Fruit fly (Drosophila melanogaster): ENCODE results near the gene CG46280.

CG46280 gene

dm6 chr3R:13063746-13064592, 33.5 kb upstream of the CG46280 start (continued):
- 0 out of 2 replicates have a peak, but pooled peaks have one; percentile 15 for TF ChIP-seq vvl (GFP tag; IDR thresholded peaks at IDR 0.05)
- TF ChIP-seq CG14441 (GFP tag; IDR thresholded peaks at IDR 0.05) = peak; percentile 31; the same call in 1 of the 2 replicates
- TF ChIP-seq odd (GFP tag; optimal IDR thresholded peaks at IDR 0.05) = peak; percentile 28
- peak; percentile 83 for TF ChIP-seq Med (GFP tag)
- peak; percentile 26 for TF ChIP-seq pros (GFP tag; optimal IDR thresholded peaks at IDR 0.05)
- peak; percentile 6 for TF ChIP-seq CG4328 (GFP tag; optimal IDR thresholded peaks at IDR 0.05)
- TF ChIP-seq kni (GFP tag; optimal IDR thresholded peaks at IDR 0.05) = peak; percentile 83
- peak; percentile 62 for TF ChIP-seq mirr (GFP tag; optimal IDR thresholded peaks at IDR 0.05)
- peak in 1 of 2 experiments; percentile 75 for TF ChIP-seq tll (GFP tag; optimal IDR thresholded peaks at IDR 0.05)
- TF ChIP-seq Opbp (GFP tag; IDR thresholded peaks at IDR 0.05; ENCODE audit: partially characterized antibody) = peak; percentile 44; the same call in 1 of the 3 replicates
- no peak for TF ChIP-seq tin (GFP tag; optimal IDR thresholded peaks at IDR 0.05)
- TF ChIP-seq yki (optimal IDR thresholded peaks at IDR 0.05) = peak; percentile 43
- no peak for TF ChIP-seq mam (GFP tag; optimal IDR thresholded peaks at IDR 0.05)
- TF ChIP-seq Dbx (GFP tag; IDR thresholded peaks at IDR 0.05) = no peak
- no peak for TF ChIP-seq CG17186 (GFP tag; optimal IDR thresholded peaks at IDR 0.05)
- peak; percentile 29 for TF ChIP-seq CG2712 (tag; optimal IDR thresholded peaks at IDR 0.05)
- TF ChIP-seq CG17385 (GFP tag; optimal IDR thresholded peaks at IDR 0.05) = peak; percentile 95
- 0 out of 2 replicates have a peak, but pooled peaks have one; percentile 52 for TF ChIP-seq sna (GFP tag; IDR thresholded peaks at IDR 0.05; ENCODE audit: partially characterized antibody)
- peak; percentile 60 for TF ChIP-seq CG8924 (tag; optimal IDR thresholded peaks at IDR 0.05)
- TF ChIP-seq amos (GFP tag; IDR thresholded peaks at IDR 0.05; ENCODE audit: partially characterized antibody) = no peak
- no peak for TF ChIP-seq dan (GFP tag; IDR thresholded peaks at IDR 0.05)
- no peak for TF ChIP-seq pan (optimal IDR thresholded peaks at IDR 0.05)
- TF ChIP-seq pan (GFP tag; optimal IDR thresholded peaks at IDR 0.05 in 1 of 2, IDR thresholded peaks at IDR 0.05 in 1 of 2) = peak in 1 of 2 experiments; percentile 22
- TF ChIP-seq gcm2 (GFP tag; optimal IDR thresholded peaks at IDR 0.05) = peak; percentile 8
- TF ChIP-seq Eip74EF (GFP tag; optimal IDR thresholded peaks at IDR 0.05) = peak in 1 of 2 experiments; percentile 86
- TF ChIP-seq ftz-f1 (GFP tag; optimal IDR thresholded peaks at IDR 0.05) = peak; percentile 4
- peak; percentile 53 for TF ChIP-seq CG4282 (GFP tag; optimal IDR thresholded peaks at IDR 0.05)
- peak in 1 of 2 experiments; percentile 78 for TF ChIP-seq Dfd (GFP tag; optimal IDR thresholded peaks at IDR 0.05)
- peak; percentile 46 for TF ChIP-seq nmo (GFP tag; optimal IDR thresholded peaks at IDR 0.05)
- TF ChIP-seq gcm (GFP tag; optimal IDR thresholded peaks at IDR 0.05) = peak; percentile 7
- peak; percentile 12 for TF ChIP-seq caup (GFP tag; optimal IDR thresholded peaks at IDR 0.05; ENCODE audit: severe bottlenecking)
- no peak for TF ChIP-seq Doc3 (GFP tag; IDR thresholded peaks at IDR 0.05; ENCODE audit: partially characterized antibody)

DNA sequence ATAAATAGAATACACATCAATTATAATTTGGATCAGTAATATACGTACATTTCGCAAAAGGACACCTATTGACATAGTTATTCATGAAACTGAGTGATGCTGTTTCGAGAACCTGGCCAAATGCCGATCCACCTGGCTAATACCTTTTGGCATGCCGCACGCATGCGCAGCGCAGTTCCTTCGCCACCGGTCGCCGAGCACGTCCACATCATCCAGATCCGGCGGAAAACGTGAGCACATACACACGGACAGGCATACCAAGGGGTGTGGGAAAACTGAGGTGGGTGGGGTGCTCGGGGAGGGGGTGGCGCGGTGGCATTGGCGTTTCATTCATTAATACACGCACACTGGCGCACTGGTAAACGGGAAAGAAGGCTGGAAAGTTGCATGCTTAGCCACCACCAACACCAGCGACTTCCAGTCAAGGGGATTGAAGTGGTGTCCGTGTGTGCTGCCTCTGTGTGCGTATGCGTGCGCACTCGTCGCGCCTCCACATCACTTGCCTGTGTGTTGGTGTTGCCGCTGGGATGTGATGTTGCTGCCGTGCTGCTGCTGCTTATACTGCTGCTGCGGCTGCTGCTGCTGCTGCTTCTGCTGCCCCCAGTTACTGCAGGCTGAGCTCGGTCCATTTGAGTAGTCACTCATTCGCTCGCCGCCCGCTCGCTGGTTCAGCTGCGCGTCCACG, 26.8 kb upstream of the CG46280 start, which contains the start of gene sim:
Gene sim, plus strand, starts transcription at position 635 of the 685 bp plus-strand sequence.
- TF ChIP-seq CG8944 (GFP tag; optimal IDR thresholded peaks at IDR 0.05) = no peak
- TF ChIP-seq Hr51 (GFP tag; optimal IDR thresholded peaks at IDR 0.05) = no peak
- TF ChIP-seq kni (GFP tag; optimal IDR thresholded peaks at IDR 0.05) = peak; percentile 16
- TF ChIP-seq CG14965 (GFP tag; optimal IDR thresholded peaks at IDR 0.05; ENCODE audit: borderline replicate concordance) = no peak
- 0 out of 2 replicates have a peak, but pooled peaks have one; percentile 24 for TF ChIP-seq CG17328 (GFP tag; IDR thresholded peaks at IDR 0.05)
- 0 out of 2 replicates have a peak, but pooled peaks have one; percentile 21 for TF ChIP-seq CG6272 (GFP tag; IDR thresholded peaks at IDR 0.05)
- TF ChIP-seq lmd (GFP tag; IDR thresholded peaks at IDR 0.05) = no peak
- TF ChIP-seq Med (GFP tag) = peak; percentile 27
- TF ChIP-seq pros (GFP tag; optimal IDR thresholded peaks at IDR 0.05) = no peak
- TF ChIP-seq cas (GFP tag; IDR thresholded peaks at IDR 0.05) = no peak
- peak; percentile 43 for TF ChIP-seq Jarid2 (GFP tag; optimal IDR thresholded peaks at IDR 0.05)
- 0 out of 3 replicates have a peak, but pooled peaks have one; percentile 31 for TF ChIP-seq Opbp (GFP tag; IDR thresholded peaks at IDR 0.05; ENCODE audit: partially characterized antibody)
- TF ChIP-seq Drgx (GFP tag; IDR thresholded peaks at IDR 0.05) = no peak
- no peak for TF ChIP-seq inv (GFP tag; IDR thresholded peaks at IDR 0.05; ENCODE audit: partially characterized antibody)
- 0 out of 3 replicates have a peak, but pooled peaks have one; percentile 10 for TF ChIP-seq ci (GFP tag; IDR thresholded peaks at IDR 0.05)
- no peak for TF ChIP-seq Dad (GFP tag; optimal IDR thresholded peaks at IDR 0.05)
- TF ChIP-seq Awh (GFP tag; IDR thresholded peaks at IDR 0.05) = no peak
- TF ChIP-seq ewg (GFP tag; optimal IDR thresholded peaks at IDR 0.05) = peak; percentile 83

All from whole organism, embryonic.